Fruit fly (Drosophila melanogaster): ENCODE results near the gene stx.

DNA sequence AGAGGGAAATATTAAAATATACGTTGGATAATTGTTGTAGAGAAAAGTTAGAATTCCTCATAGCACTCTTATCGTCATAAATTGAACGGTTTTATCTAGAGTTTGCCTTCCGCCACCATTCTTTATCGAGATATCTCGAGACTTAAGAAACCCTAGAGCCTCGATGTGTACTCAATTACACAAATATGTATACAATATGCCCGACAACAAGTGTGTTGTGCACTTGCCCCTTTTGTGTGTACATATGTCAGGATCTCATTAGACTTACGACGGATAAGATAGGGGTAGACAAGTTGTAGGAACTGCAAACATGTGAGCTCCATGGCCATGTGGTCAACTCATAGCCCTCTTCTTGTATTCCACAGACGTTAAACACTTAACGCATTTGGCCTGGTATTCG lies 28.8 kb upstream of the stx start:
- TF ChIP-seq p53 (GFP tag; optimal IDR thresholded peaks at IDR 0.05): no peak
- no peak for TF ChIP-seq pan (optimal IDR thresholded peaks at IDR 0.05)
- no peak for TF ChIP-seq pan (GFP tag; optimal IDR thresholded peaks at IDR 0.05 in 1 of 2, IDR thresholded peaks at IDR 0.05 in 1 of 2)
- TF ChIP-seq CG34224 (GFP tag; IDR thresholded peaks at IDR 0.05; ENCODE audit: partially characterized antibody): no peak
- no peak for TF ChIP-seq CG6272 (GFP tag; IDR thresholded peaks at IDR 0.05)
- TF ChIP-seq CG1529 (GFP tag; optimal IDR thresholded peaks at IDR 0.05): no peak
- no peak for TF ChIP-seq CG11456 (GFP tag; IDR thresholded peaks at IDR 0.05)
- TF ChIP-seq CG13287 (GFP tag; IDR thresholded peaks at IDR 0.05; ENCODE audit: partially characterized antibody): no peak
- no peak for TF ChIP-seq CG7372 (GFP tag; IDR thresholded peaks at IDR 0.05)
- TF ChIP-seq CG10565 (GFP tag; optimal IDR thresholded peaks at IDR 0.05): no peak
- no peak for TF ChIP-seq CG11695 (GFP tag; IDR thresholded peaks at IDR 0.05)
- no peak for TF ChIP-seq Adf1 (GFP tag; IDR thresholded peaks at IDR 0.05)
- TF ChIP-seq B-H2 (GFP tag; optimal IDR thresholded peaks at IDR 0.05): no peak
- no peak for TF ChIP-seq klu (GFP tag; IDR thresholded peaks at IDR 0.05)

Data from whole organism, embryonic.